Worm (Caenorhabditis elegans) whole organism, young adult: ENCODE data around the gene nhr-272.

Source experiments
- F33H1.4 ChIP-seq: fragments of 200-800 bp; sonication (Bioruptor generic); IDR thresholded peaks from 2 replicates; pipeline ENCODE4 v1.3.6; 2022; ENCODE audit warnings: missing genetic modification reagents, missing genetic modification characterization, missing compliant biosample characterization
- F55B11.4 ChIP-seq: sonication (generic microtip); optimal IDR thresholded peaks from 2 replicates; lab custom pipeline; 2016; ENCODE audit warnings: missing compliant biosample characterization, missing genetic modification characterization, borderline replicate concordance; ENCODE audit not compliant: insufficient read depth
- F57C9.4 ChIP-seq: sonication (generic microtip); optimal IDR thresholded peaks from 2 replicates; lab custom pipeline; 2017; ENCODE audit warnings: mild to moderate bottlenecking, missing genetic modification characterization, missing compliant biosample characterization
- K11D2.4 ChIP-seq: fragments of 200-800 bp; sonication (Bioruptor generic); IDR thresholded peaks from 2 replicates; pipeline ENCODE4 v1.3.6; 2022; ENCODE audit warnings: missing genetic modification reagents, missing genetic modification characterization, missing compliant biosample characterization
- Y53F4B.3 ChIP-seq: fragments of 200-800 bp; sonication (Bioruptor generic); IDR thresholded peaks from 2 replicates; pipeline ENCODE4 v1.3.6; 2022; ENCODE audit warnings: missing genetic modification reagents, missing genetic modification characterization, missing compliant biosample characterization
- Y53G8AR.9 ChIP-seq: fragments of 200-800 bp; sonication (Bioruptor generic); conservative IDR thresholded peaks from 2 replicates; pipeline ENCODE4 v1.3.6; 2022; ENCODE audit warnings: missing genetic modification reagents, missing genetic modification characterization, missing compliant biosample characterization
- Y95B8A.8 ChIP-seq: fragments of 200-800 bp; sonication (Bioruptor generic); IDR thresholded peaks from 2 replicates; pipeline ENCODE4 v1.3.6; 2022; ENCODE audit warnings: missing genetic modification reagents, missing genetic modification characterization, missing compliant biosample characterization
- ZK185.1 ChIP-seq: sonication (generic microtip); optimal IDR thresholded peaks from 2 replicates; lab custom pipeline; 2016; ENCODE audit warnings: mild to moderate bottlenecking, missing genetic modification characterization, missing compliant biosample characterization; ENCODE audit not compliant: poor library complexity, severe bottlenecking
- attf-3 ChIP-seq: fragments of 200-800 bp; sonication (Bioruptor generic); conservative IDR thresholded peaks from 2 replicates; pipeline ENCODE4 v1.3.6; 2022; ENCODE audit warnings: missing genetic modification reagents, missing genetic modification characterization, missing compliant biosample characterization
- attf-5 ChIP-seq: fragments of 200-800 bp; sonication (Bioruptor generic); optimal IDR thresholded peaks from 2 replicates; lab custom pipeline; 2018; ENCODE audit warnings: mild to moderate bottlenecking, missing genetic modification characterization, missing compliant biosample characterization
- attf-6 ChIP-seq: fragments of 200-800 bp; sonication (Bioruptor generic); IDR thresholded peaks from 2 replicates; pipeline ENCODE4 v1.3.6; 2022; ENCODE audit warnings: missing genetic modification reagents, missing genetic modification characterization, missing compliant biosample characterization
- bed-2 ChIP-seq: fragments of 200-800 bp; sonication (Bioruptor generic); IDR thresholded peaks from 2 replicates; pipeline ENCODE4 v1.3.6; 2022; ENCODE audit warnings: missing genetic modification reagents, missing genetic modification characterization, missing compliant biosample characterization
- cebp-2 ChIP-seq: fragments of 200-800 bp; sonication (Bioruptor generic); IDR thresholded peaks from 2 replicates; pipeline ENCODE4 v1.3.6; 2022; ENCODE audit warnings: missing genetic modification characterization, missing compliant biosample characterization
- ceh-27 ChIP-seq: fragments of 200-800 bp; sonication (Bioruptor generic); optimal IDR thresholded peaks from 2 replicates; lab custom pipeline; 2018; ENCODE audit warnings: mild to moderate bottlenecking, missing genetic modification characterization, moderate library complexity, missing compliant biosample characterization
- ceh-40 ChIP-seq: fragments of 200-800 bp; sonication (Bioruptor generic); IDR thresholded peaks from 2 replicates; pipeline ENCODE4 v1.3.6; 2022; ENCODE audit warnings: missing genetic modification characterization, missing compliant biosample characterization
- ceh-79 ChIP-seq: sonication (generic microtip); optimal IDR thresholded peaks from 2 replicates; lab custom pipeline; 2017; ENCODE audit warnings: mild to moderate bottlenecking, missing genetic modification characterization, missing compliant biosample characterization
- ceh-91 ChIP-seq: fragments of 200-800 bp; sonication (Bioruptor generic); IDR thresholded peaks from 2 replicates; pipeline ENCODE4 v1.3.6; 2022; ENCODE audit warnings: missing genetic modification reagents, missing genetic modification characterization, missing compliant biosample characterization
- chd-7 ChIP-seq: sonication (generic microtip); optimal IDR thresholded peaks from 2 replicates; lab custom pipeline; 2016; ENCODE audit warnings: mild to moderate bottlenecking, missing genetic modification characterization, moderate library complexity, missing compliant biosample characterization
- die-1 ChIP-seq: sonication (generic microtip); optimal IDR thresholded peaks from 2 replicates; lab custom pipeline; 2016; ENCODE audit warnings: missing genotype, mild to moderate bottlenecking, missing genetic modification characterization, missing compliant biosample characterization
- egl-44 ChIP-seq: fragments of 200-800 bp; sonication (Bioruptor generic); IDR thresholded peaks from 2 replicates; pipeline ENCODE4 v1.3.6; 2022; ENCODE audit warnings: missing genetic modification reagents, missing genetic modification characterization, missing compliant biosample characterization
- ekl-4 ChIP-seq: fragments of 200-800 bp; sonication (Bioruptor generic); IDR thresholded peaks from 2 replicates; pipeline ENCODE4 v1.3.6; 2022; ENCODE audit warnings: missing genetic modification reagents, missing genetic modification characterization, missing compliant biosample characterization
- fkh-3 ChIP-seq: sonication (generic microtip); optimal IDR thresholded peaks from 2 replicates; lab custom pipeline; 2016; ENCODE audit warnings: mild to moderate bottlenecking, missing genetic modification characterization, missing compliant biosample characterization
- gei-17 ChIP-seq: fragments of 200-800 bp; sonication (Bioruptor generic); optimal IDR thresholded peaks from 2 replicates; lab custom pipeline; 2018; ENCODE audit warnings: mild to moderate bottlenecking, missing genetic modification characterization, missing compliant biosample characterization
- him-1 ChIP-seq: sonication (generic microtip); optimal IDR thresholded peaks from 2 replicates; lab custom pipeline; 2016; ENCODE audit warnings: missing genotype, missing genetic modification reagents, missing genetic modification characterization, missing compliant biosample characterization
- hsf-1 ChIP-seq: fragments of 200-800 bp; sonication (Bioruptor generic); IDR thresholded peaks from 2 replicates; pipeline ENCODE4 v1.3.6; 2022; ENCODE audit warnings: missing genetic modification reagents, missing genetic modification characterization, missing compliant biosample characterization
- lin-26 ChIP-seq: fragments of 200-800 bp; sonication (Bioruptor generic); IDR thresholded peaks from 2 replicates; pipeline ENCODE4 v1.3.6; 2022; ENCODE audit warnings: missing genetic modification reagents, missing genetic modification characterization, missing compliant biosample characterization
- lin-35 ChIP-seq, 3 experiments: fragments of 150-350 bp in 2 of 3; sonication (generic microtip) in 1 of 3; optimal IDR thresholded peaks; 2 replicates each; lab custom pipeline; 2014 to 2018; ENCODE audit warnings: missing biosample characterization in 3 of 3, missing genetic modification characterization in 3 of 3, missing genetic modification reagents in 3 of 3
- lin-54 ChIP-seq: fragments of 200-800 bp; sonication (Bioruptor generic); optimal IDR thresholded peaks from 2 replicates; lab custom pipeline; 2018; ENCODE audit warnings: mild to moderate bottlenecking, missing genetic modification characterization, missing compliant biosample characterization
- lsy-27 ChIP-seq: sonication (generic microtip); optimal IDR thresholded peaks from 2 replicates; lab custom pipeline; 2017; ENCODE audit warnings: missing genetic modification characterization, mild to moderate bottlenecking, missing compliant biosample characterization, antibody characterized with exemption, missing genotype, borderline replicate concordance; ENCODE audit not compliant: insufficient read depth
- madf-10 ChIP-seq: sonication (generic microtip); optimal IDR thresholded peaks from 2 replicates; lab custom pipeline; 2016; ENCODE audit warnings: mild to moderate bottlenecking, missing genetic modification characterization, missing compliant biosample characterization
- madf-3 ChIP-seq: fragments of 200-800 bp; sonication (Bioruptor generic); IDR thresholded peaks from 2 replicates; pipeline ENCODE4 v1.3.6; 2022; ENCODE audit warnings: missing genetic modification reagents, missing genetic modification characterization, missing compliant biosample characterization
- madf-8 ChIP-seq: fragments of 200-800 bp; sonication (Bioruptor generic); conservative IDR thresholded peaks from 2 replicates; pipeline ENCODE4 v1.3.6; 2022; ENCODE audit warnings: missing genetic modification reagents, missing genetic modification characterization, missing compliant biosample characterization
- mxl-1 ChIP-seq: sonication (generic microtip); optimal IDR thresholded peaks from 2 replicates; lab custom pipeline; 2016; ENCODE audit warnings: missing genetic modification characterization, missing compliant biosample characterization
- nhr-90 ChIP-seq: sonication (generic microtip); optimal IDR thresholded peaks from 2 replicates; lab custom pipeline; 2016; ENCODE audit warnings: missing genotype, mild to moderate bottlenecking, missing genetic modification characterization, missing compliant biosample characterization
- rec-8 ChIP-seq, 2 experiments: sonication (generic microtip); optimal IDR thresholded peaks; 2 replicates each; lab custom pipeline; 2016; ENCODE audit warnings: mild to moderate bottlenecking in 2 of 2, missing genetic modification characterization in 2 of 2, missing genetic modification reagents in 2 of 2, missing genotype in 2 of 2, missing biosample characterization in 1 of 2, missing compliant biosample characterization in 1 of 2, moderate library complexity in 1 of 2
- rpc-1 ChIP-seq, 2 experiments: fragments of 150-350 bp in 1 of 2; sonication (generic microtip) in 1 of 2; optimal IDR thresholded peaks; 2 replicates each; lab custom pipeline; 2014 to 2018; ENCODE audit warnings: missing biosample characterization in 1 of 2, missing genetic modification characterization in 1 of 2, missing genetic modification reagents in 1 of 2, missing genotype in 1 of 2
- sdz-38 ChIP-seq: sonication (generic microtip); optimal IDR thresholded peaks from 2 replicates; lab custom pipeline; 2016; ENCODE audit warnings: missing genotype, missing genetic modification characterization, missing compliant biosample characterization
- snpc-4 ChIP-seq, 5 experiments: fragments of 150-350 bp in 1 of 5; sonication (generic microtip) in 4 of 5; optimal IDR thresholded peaks; 2 replicates each; lab custom pipeline; 2014 to 2018; ENCODE audit warnings: missing genetic modification characterization in 5 of 5, missing biosample characterization in 3 of 5, antibody characterized with exemption in 2 of 5, mild to moderate bottlenecking in 2 of 5, missing compliant biosample characterization in 2 of 5, missing genotype in 2 of 5, moderate library complexity in 2 of 5, missing genetic modification reagents in 1 of 5
- tlf-1 ChIP-seq: fragments of 200-800 bp; sonication (Bioruptor generic); optimal IDR thresholded peaks from 2 replicates; lab custom pipeline; 2018; ENCODE audit warnings: mild to moderate bottlenecking, missing genetic modification characterization, missing compliant biosample characterization
- unc-130 ChIP-seq: sonication (generic microtip); optimal IDR thresholded peaks from 2 replicates; lab custom pipeline; 2016; ENCODE audit warnings: missing genetic modification reagents, missing genetic modification characterization, missing compliant biosample characterization
- unc-62 ChIP-seq: fragments of 150-350 bp; optimal IDR thresholded peaks from 2 replicates; lab custom pipeline; 2014; ENCODE audit warnings: missing biosample characterization, missing genetic modification reagents, missing genetic modification characterization
- zfh-2 ChIP-seq: fragments of 200-800 bp; sonication (Bioruptor generic); conservative IDR thresholded peaks from 2 replicates; pipeline ENCODE4 v1.3.6; 2022; ENCODE audit warnings: missing genetic modification reagents, missing genetic modification characterization, missing compliant biosample characterization
- zim-3 ChIP-seq: sonication (generic microtip); optimal IDR thresholded peaks from 2 replicates; lab custom pipeline; 2017; ENCODE audit warnings: mild to moderate bottlenecking, missing genetic modification characterization, moderate library complexity, missing compliant biosample characterization
- ztf-18 ChIP-seq: sonication (generic microtip); optimal IDR thresholded peaks from 2 replicates; lab custom pipeline; 2016; ENCODE audit warnings: missing genotype, mild to moderate bottlenecking, missing genetic modification characterization, missing compliant biosample characterization
- ztf-3 ChIP-seq: fragments of 200-800 bp; sonication (Bioruptor generic); optimal IDR thresholded peaks from 2 replicates; lab custom pipeline; 2018; ENCODE audit warnings: mild to moderate bottlenecking, missing genetic modification characterization, missing compliant biosample characterization
- ztf-6 ChIP-seq: fragments of 200-800 bp; sonication (Bioruptor generic); IDR thresholded peaks from 2 replicates; pipeline ENCODE4 v1.3.6; 2022; ENCODE audit warnings: missing genetic modification reagents, missing genetic modification characterization, missing compliant biosample characterization

Gene nhr-272

ce11 chrX:12664987-12665451 lies 39.6 kb downstream of the nhr-272 start (continued):
- TF ChIP-seq zfh-2 (GFP tag; lab: Robert Waterston, UW): peak; percentile 73
- no peak; the same call in 1 of the 2 replicates for TF ChIP-seq ceh-91 (GFP tag; lab: Robert Waterston, UW)
- TF ChIP-seq ztf-18: peak; percentile 72
- TF ChIP-seq ceh-40 (GFP tag; lab: Robert Waterston, UW): 0 out of 2 replicates have a peak, but pooled peaks have one; percentile 47
- no peak for TF ChIP-seq ceh-79 (tag; lab: Kevin White, UChicago)
- TF ChIP-seq madf-3 (GFP tag; lab: Robert Waterston, UW): peak; percentile 81; the same call in 1 of the 2 replicates
- TF ChIP-seq sdz-38 (tag; lab: Kevin White, UChicago): no peak
- TF ChIP-seq K11D2.4 (GFP tag; lab: Robert Waterston, UW): peak; percentile 78; the same call in 1 of the 2 replicates
- no peak for TF ChIP-seq lsy-27 (tag; lab: Kevin White, UChicago)
- TF ChIP-seq lin-26 (GFP tag; lab: Robert Waterston, UW): peak; percentile 96
- TF ChIP-seq F57C9.4 (tag; lab: Kevin White, UChicago): peak; percentile 77
- peak; percentile 84 for TF ChIP-seq attf-5
- TF ChIP-seq unc-130 (GFP tag; lab: Kevin White, UChicago): peak; percentile 34
- 0 out of 2 replicates have a peak, but pooled peaks have one; percentile 51 for TF ChIP-seq Y53F4B.3 (GFP tag; lab: Robert Waterston, UW)
- TF ChIP-seq madf-10 (tag; lab: Kevin White, UChicago): peak; percentile 77
- peak; percentile 90 for TF ChIP-seq mxl-1 (tag; lab: Kevin White, UChicago)
- TF ChIP-seq egl-44: peak; percentile 94
- 0 out of 2 replicates have a peak, but pooled peaks have one; percentile 53 for TF ChIP-seq bed-2 (GFP tag; lab: Robert Waterston, UW)
- peak; percentile 52 for TF ChIP-seq tlf-1 (GFP tag; lab: Kevin White, UChicago)
- TF ChIP-seq rec-8 (tag; optimal IDR thresholded peaks at IDR 0.05; lab: Kevin White, UChicago): peak; percentile 84 to 89
- peak; percentile 86 for TF ChIP-seq ceh-27
- 0 out of 2 replicates have a peak, but pooled peaks have one; percentile 50 for TF ChIP-seq attf-6 (GFP tag; lab: Robert Waterston, UW)
- TF ChIP-seq chd-7 (tag; lab: Kevin White, UChicago): peak; percentile 91
- no peak for TF ChIP-seq ekl-4 (GFP tag; lab: Robert Waterston, UW)
- peak in 1 of 3 experiments; percentile 82 for TF ChIP-seq lin-35 (GFP tag; optimal IDR thresholded peaks at IDR 0.05; lab: Kevin White, UChicago)
- TF ChIP-seq lin-54 (GFP tag; lab: Kevin White, UChicago): peak; percentile 76
- TF ChIP-seq F33H1.4 (GFP tag; lab: Robert Waterston, UW): no peak
- TF ChIP-seq madf-8 (GFP tag; lab: Robert Waterston, UW): no peak; the same call in 1 of the 2 replicates
- TF ChIP-seq gei-17: peak; percentile 78
- peak; percentile 75 for TF ChIP-seq ZK185.1 (tag; lab: Kevin White, UChicago)
- peak; percentile 68; the same call in 1 of the 2 replicates for TF ChIP-seq Y95B8A.8 (GFP tag; lab: Robert Waterston, UW)
- peak; percentile 39; the same call in 1 of the 2 replicates for TF ChIP-seq hsf-1
- no peak for TF ChIP-seq unc-62 (GFP tag; lab: Kevin White, UChicago)
- peak; percentile 95 for TF ChIP-seq rpc-1 (optimal IDR thresholded peaks at IDR 0.05; lab: Kevin White, UChicago)
- peak; percentile 96 for TF ChIP-seq rpc-1 (tag; optimal IDR thresholded peaks at IDR 0.05; lab: Kevin White, UChicago)
- TF ChIP-seq die-1 (tag; lab: Kevin White, UChicago): peak; percentile 95
- peak; percentile 69 for TF ChIP-seq ztf-3
- TF ChIP-seq ztf-6 (GFP tag; lab: Robert Waterston, UW): peak; percentile 82
- TF ChIP-seq attf-3: no peak
- peak; percentile 90; the same call in 1 of the 2 replicates for TF ChIP-seq cebp-2 (GFP tag; lab: Robert Waterston, UW)
- peak; percentile 96 for TF ChIP-seq him-1
- TF ChIP-seq F55B11.4 (tag; lab: Kevin White, UChicago): peak; percentile 5
- peak; percentile 90 for TF ChIP-seq fkh-3 (tag; lab: Kevin White, UChicago)
- peak; percentile 79 for TF ChIP-seq snpc-4 (GFP tag; optimal IDR thresholded peaks at IDR 0.05; lab: Kevin White, UChicago)
- peak in 3 of 4 experiments; percentile 45 to 76 (median 62) for TF ChIP-seq snpc-4 (tag; optimal IDR thresholded peaks at IDR 0.05; lab: Kevin White, UChicago)
- TF ChIP-seq zim-3 (tag; lab: Kevin White, UChicago): peak; percentile 90
- no peak for TF ChIP-seq Y53G8AR.9 (GFP tag; lab: Robert Waterston, UW)
- TF ChIP-seq nhr-90 (tag; lab: Kevin White, UChicago): peak; percentile 93
